Worm (Caenorhabditis elegans) whole organism, L4/young adult: ENCODE results near the gene M57.2.

Source experiments
- W03F9.2 ChIP-seq: fragments of 150-350 bp; optimal IDR thresholded peaks from 2 replicates; lab custom pipeline; 2014; ENCODE audit warnings: missing biosample characterization, missing genetic modification characterization
- dao-5 ChIP-seq: sonication (generic microtip); optimal IDR thresholded peaks from 2 replicates; lab custom pipeline; 2016; ENCODE audit warnings: missing genotype, missing genetic modification characterization, moderate library complexity, missing compliant biosample characterization
- him-1 ChIP-seq: sonication (generic microtip); optimal IDR thresholded peaks from 2 replicates; lab custom pipeline; 2016; ENCODE audit warnings: missing genotype, missing genetic modification reagents, missing genetic modification characterization, missing compliant biosample characterization

Gene M57.2

DNA sequence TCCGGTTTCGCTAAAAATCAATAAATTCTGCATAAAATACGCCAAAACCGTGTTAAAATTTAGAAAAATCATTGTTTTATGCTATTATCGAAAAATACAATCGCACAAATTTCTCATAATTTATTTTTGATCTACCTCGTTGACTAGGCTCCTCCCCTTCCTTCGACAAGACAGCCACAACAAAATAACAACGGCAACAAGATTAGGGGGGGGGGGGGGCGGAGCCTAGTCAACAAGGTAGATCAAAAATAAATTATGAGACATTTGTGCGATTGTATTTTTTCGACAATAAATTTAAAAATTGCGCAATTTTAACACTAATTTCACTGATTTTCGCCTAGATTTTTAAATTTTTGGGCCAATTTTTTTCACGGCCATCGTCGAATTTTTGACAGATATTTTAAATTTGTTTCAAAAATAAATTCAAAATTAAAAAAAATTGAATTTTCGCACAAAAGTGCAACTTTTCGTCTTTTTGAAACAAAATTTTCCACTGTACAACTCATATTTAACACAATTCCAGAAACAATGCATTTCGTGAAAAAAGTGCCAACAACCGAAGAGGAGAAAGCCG lies at the start of gene M57.2:
TSS of gene M57.2 (plus strand) at position 524 of the 574 bp plus-strand sequence.
- TF ChIP-seq W03F9.2 (tag; lab: Kevin White, UChicago) (no peak), dao-5 (no peak), him-1 (tag; lab: Kevin White, UChicago) (no peak)

DNA sequence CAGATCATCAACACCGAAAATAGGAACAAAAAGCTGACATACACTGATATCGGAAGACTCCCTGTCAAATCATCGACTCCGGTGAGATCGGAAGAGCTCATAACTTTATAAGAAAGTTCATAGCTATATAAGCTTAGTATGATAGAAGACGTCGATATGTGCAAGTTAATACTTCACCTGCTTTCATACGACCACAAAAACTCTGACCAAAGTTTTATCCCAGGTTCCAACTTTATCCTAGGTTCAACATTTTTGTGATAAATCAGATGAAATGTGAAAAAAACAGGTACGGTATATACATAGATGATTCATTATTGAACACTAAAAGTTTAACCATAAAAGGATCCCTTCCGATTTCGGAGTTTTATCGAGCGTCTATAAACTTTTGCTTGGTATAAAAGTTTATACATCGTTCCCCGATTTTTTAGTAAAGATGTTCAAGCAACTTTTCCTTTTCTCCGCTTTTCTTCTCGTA lies 48.2 kb upstream of the M57.2 start, which contains the start of the genes srz-70 and C09G12.5:
TSS of gene srz-70 (minus strand) at position 101 of the 475 bp plus-strand sequence.
TSS of gene C09G12.5 (plus strand) at position 425 of the 475 bp plus-strand sequence.
- TF ChIP-seq him-1 (tag; lab: Kevin White, UChicago), result no peak
- no peak for TF ChIP-seq dao-5
- no peak for TF ChIP-seq W03F9.2 (tag; lab: Kevin White, UChicago)

DNA sequence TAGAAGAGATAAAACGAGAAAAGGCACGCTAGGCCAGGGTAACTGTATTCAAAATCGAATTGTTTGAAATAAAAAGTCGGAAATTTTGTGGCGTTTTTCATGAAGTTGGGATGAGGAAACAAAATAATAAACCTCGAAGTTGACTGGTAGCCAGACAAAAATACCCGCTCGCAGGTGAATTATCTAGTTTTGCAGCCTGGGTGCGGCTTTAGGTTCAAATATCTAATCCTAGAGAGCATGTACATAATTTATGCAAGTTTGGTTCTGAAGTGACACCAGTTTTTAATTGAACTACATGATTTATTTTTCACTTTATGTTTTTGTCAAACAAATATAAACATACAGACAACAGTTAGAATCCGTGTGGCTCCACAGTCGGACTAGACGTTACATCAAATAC lies 45.4 kb upstream of the M57.2 start, which contains the start of gene srz-37:
TSS of gene srz-37 (minus strand) at position 101 of the 400 bp plus-strand sequence.
- TF ChIP-seq dao-5 (no peak), him-1 (tag; lab: Kevin White, UChicago) (no peak)

- TF ChIP-seq him-1 (tag; lab: Kevin White, UChicago) (no peak), dao-5 (no peak), W03F9.2 (tag; lab: Kevin White, UChicago) (no peak)
Observed at ce11 chrIV:3482195-3482959, 44.8 kb upstream of the M57.2 start, which contains the start of gene srz-82. TSS of gene srz-82 (plus strand) at chrIV:3482895.

DNA sequence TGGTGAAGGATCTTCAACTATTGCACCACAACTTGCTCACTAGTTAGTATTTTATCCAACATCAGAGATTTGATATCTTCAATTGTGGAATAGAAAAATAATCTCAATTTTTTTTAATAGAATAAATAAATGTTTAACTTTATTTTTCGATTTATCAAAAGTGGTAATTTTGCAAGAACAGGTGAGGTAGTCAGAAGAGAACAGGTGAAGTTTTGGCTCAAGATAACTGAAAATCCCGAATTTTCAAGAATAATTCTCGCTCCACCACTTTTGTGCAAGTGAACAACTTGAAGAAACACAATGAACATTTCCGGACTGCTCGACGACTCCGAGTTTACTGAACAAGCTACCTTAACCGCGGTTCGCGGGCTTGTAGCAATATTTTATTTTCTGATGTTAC lies 35.7 kb upstream of the M57.2 start, which contains the start of gene srz-78:
TSS of gene srz-78 (plus strand) at position 301 of the 400 bp plus-strand sequence.
- no peak for TF ChIP-seq him-1 (tag; lab: Kevin White, UChicago)

DNA sequence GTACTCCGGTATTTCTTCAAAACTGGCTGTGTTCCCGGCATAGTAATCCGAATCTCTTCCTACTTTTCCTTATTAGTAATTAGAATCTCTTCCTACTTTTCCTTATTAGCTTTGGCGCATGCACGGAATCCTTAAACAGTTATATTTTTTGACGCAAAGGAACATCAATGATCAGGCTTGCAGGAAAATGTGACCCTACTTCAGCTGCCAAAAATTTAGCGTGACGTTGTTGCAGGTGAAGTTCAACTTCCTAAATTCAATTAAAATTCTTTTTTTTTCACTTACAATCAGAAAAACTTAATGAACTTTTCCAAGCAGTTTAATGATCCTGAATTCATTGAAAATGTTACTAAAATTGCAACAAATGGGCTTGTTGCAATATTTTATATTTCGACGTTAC lies 33.8 kb upstream of the M57.2 start, which contains the start of gene srz-79:
TSS of gene srz-79 (plus strand) at position 301 of the 400 bp plus-strand sequence.
- no peak for TF ChIP-seq W03F9.2 (tag; lab: Kevin White, UChicago)
- TF ChIP-seq dao-5, result no peak
- no peak for TF ChIP-seq him-1 (tag; lab: Kevin White, UChicago)

DNA sequence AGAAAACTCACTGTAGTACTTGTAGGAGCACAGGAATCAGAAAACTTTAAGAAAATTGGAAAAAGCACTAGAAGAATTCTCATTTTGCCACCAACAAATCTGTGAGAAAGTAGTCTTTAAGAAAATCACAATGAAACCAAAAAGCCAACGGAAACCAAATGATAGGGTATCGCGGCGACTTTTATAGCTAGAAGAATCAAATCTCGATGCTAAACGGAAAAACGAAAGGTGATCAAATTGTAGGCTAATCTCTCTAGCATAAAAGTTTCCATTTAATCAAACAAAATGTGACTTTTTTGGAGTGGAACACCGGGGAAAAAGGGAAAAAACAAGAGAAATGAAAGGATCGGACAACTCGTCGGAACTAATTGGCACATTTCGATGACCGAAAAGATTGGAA lies 30.8 kb upstream of the M57.2 start, which contains the start of gene C09G12.17:
TSS of gene C09G12.17 (minus strand) at position 101 of the 400 bp plus-strand sequence.
- TF ChIP-seq W03F9.2 (tag; lab: Kevin White, UChicago), result no peak
- no peak for TF ChIP-seq dao-5
- no peak for TF ChIP-seq him-1 (tag; lab: Kevin White, UChicago)

DNA sequence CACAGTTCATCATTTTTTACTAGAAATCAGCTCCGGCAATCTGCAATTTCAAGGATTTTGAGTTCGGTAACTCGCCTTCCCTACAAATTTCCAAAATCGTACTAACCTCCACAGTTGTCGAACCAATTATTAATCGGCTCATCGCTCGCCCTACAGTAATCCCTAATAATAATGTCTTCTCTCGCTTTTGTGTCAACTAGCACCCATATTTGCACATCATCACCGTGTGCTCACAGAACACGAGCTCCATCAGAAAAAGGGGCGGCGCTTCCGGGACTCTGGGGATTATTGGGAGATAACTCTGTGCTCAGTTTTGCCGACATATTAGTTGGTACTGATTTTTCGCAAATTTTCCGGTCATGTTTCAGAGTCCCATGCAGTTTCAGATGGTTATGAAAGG lies 29.2 kb upstream of the M57.2 start, which contains the start of gene ceh-53:
TSS of gene ceh-53 (plus strand) at position 301 of the 400 bp plus-strand sequence.
- TF ChIP-seq W03F9.2 (tag; lab: Kevin White, UChicago) (no peak), dao-5 (no peak), him-1 (tag; lab: Kevin White, UChicago) (no peak)

DNA sequence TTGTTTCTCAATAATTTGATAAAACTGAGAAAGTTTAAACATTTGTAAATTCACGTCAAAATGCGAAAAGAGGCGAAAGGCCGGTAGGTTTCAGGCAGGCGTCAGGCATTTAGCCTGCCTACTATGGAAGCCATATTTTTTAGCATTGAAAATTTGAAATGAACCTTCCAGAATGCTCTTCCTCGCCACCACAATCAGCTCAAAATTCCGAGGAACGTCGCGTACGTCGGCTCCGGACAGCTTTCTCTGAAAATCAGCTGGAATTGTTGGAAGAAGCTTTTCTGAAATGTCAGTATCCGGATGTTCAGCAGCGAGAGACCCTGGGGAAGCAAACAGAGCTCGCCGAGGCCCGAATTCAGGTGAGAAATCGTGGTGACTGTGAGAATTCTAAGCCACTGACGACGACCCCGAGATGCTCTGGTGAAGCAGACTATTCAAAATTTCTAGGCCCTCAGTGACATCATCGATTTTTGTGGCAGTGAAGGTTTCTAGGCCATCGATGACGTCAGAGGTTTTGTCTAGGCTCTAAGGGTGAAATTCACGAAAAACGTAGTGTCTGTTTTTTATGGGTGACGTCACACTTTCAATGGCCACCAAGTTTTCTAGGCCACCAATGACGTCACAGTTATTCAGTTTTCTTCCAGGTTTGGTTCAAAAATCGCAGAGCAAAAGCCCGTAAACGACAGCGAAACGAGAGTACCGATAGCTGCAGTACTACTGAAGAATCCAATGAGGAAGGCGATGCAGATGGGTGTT lies 25.0 kb upstream of the M57.2 start:
- no peak for TF ChIP-seq him-1 (tag; lab: Kevin White, UChicago)
- no peak for TF ChIP-seq W03F9.2 (tag; lab: Kevin White, UChicago)
- no peak for TF ChIP-seq dao-5

ce11 chrIV:3504144-3504543 lies 23.0 kb upstream of the M57.2 start, which contains the start of gene srz-83:
TSS of gene srz-83 (plus strand) at chrIV:3504444.
- TF ChIP-seq him-1 (tag; lab: Kevin White, UChicago) (no peak), dao-5 (no peak), W03F9.2 (tag; lab: Kevin White, UChicago) (no peak)

DNA sequence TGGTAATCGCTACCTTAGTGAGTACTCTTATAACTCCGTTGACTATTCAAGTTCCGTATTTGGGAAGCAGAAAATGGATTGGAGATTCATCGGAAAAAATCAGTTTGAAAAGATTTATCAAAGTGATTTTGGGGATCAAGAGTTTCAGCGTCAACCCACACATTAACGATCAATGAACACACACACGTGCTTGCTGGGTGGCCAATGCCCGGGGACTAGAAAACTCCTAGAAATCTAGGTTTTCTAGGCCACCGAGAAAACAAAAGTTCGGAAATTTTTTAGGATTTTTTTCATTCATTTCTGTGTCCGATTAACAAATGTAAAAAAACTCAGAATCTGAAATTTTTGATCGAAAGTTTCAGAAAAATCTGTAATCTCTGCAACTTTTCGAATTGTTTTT lies 21.2 kb upstream of the M57.2 start:
- TF ChIP-seq W03F9.2 (tag; lab: Kevin White, UChicago), result no peak
- TF ChIP-seq him-1 (tag; lab: Kevin White, UChicago), result no peak
- TF ChIP-seq dao-5, result no peak

DNA sequence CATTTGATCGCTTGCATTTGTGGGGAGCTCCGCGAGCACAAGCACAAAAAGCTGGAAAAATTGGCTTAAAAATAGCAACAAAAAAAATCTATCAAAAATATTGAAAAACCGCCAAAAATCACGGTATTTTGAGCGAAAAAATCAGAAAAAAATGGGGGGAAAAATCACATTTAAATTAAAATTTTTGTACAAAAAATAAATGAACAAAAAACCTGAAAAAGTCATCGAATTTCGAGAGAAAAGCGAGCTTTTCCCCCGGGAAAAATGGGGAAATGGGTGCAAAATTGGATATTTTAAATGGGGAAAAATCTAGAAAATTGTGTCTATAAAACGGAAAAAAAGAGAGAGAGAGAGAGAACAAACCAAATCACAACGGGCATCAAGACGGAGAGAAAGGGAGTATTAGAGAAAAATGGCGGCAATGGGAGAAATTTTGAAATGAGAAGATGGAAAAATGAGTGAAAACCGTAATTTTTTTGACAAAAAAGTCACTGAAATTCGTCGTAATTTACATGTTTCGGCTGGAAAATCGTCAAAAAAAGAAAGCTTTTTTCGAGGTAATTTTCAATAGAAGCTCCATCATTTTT lies 17.6 kb upstream of the M57.2 start, which contains the start of gene ced-10:
TSS of gene ced-10 (minus strand) at position 51 of the 587 bp plus-strand sequence.
- TF ChIP-seq W03F9.2 (tag; lab: Kevin White, UChicago) (no peak), dao-5 (no peak), him-1 (tag; lab: Kevin White, UChicago) (no peak)

DNA sequence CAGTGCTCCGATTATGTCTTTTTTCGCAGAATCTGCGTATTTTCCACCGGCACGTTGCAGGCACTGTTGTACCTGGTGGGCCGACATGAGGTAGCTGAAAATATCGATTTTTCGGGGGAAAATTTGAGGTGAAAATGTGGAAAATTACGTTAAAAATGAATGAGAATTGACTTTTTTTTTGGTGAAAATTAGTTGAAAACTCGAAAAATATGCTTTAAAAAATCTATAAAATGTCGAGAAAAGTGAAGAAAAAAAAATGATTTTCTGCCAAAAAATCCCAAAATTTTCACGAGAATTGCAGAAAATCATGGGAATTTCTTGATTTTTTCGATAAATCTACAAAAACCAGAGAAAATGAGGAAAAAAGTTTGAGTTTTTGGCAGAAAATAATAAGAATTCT lies 12.7 kb upstream of the M57.2 start, which contains the start of gene tsg-101:
TSS of gene tsg-101 (minus strand) at position 101 of the 400 bp plus-strand sequence.
- TF ChIP-seq him-1 (tag; lab: Kevin White, UChicago), result no peak
